Worm (Caenorhabditis elegans) whole organism, early embryonic: ENCODE data around the gene try-8.

Experiments
- B0310.2 ChIP-seq: sonication (generic microtip); optimal IDR thresholded peaks from 2 replicates; lab custom pipeline; 2016; ENCODE audit warnings: mild to moderate bottlenecking, missing genetic modification characterization, missing compliant biosample characterization
- F13C5.2 ChIP-seq: sonication (generic microtip); optimal IDR thresholded peaks from 2 replicates; lab custom pipeline; 2017; ENCODE audit warnings: mild to moderate bottlenecking, missing genetic modification characterization, inconsistent platforms, missing compliant biosample characterization
- aly-1 ChIP-seq: sonication (generic microtip); optimal IDR thresholded peaks from 2 replicates; lab custom pipeline; 2016; ENCODE audit warnings: missing genetic modification characterization, missing compliant biosample characterization
- ama-1 ChIP-seq: fragments of 150-350 bp; optimal IDR thresholded peaks from 2 replicates; lab custom pipeline; 2014
- ceh-13 ChIP-seq: fragments of 200-800 bp; sonication (Bioruptor generic); optimal IDR thresholded peaks from 2 replicates; lab custom pipeline; 2018; ENCODE audit warnings: mild to moderate bottlenecking, missing genetic modification characterization, missing compliant biosample characterization
- ceh-36 ChIP-seq: sonication (generic microtip); optimal IDR thresholded peaks from 2 replicates; lab custom pipeline; 2016; ENCODE audit warnings: missing genetic modification characterization, inconsistent platforms, missing compliant biosample characterization
- ets-7 ChIP-seq: sonication (generic microtip); optimal IDR thresholded peaks from 2 replicates; lab custom pipeline; 2016; ENCODE audit warnings: missing genotype, missing genetic modification characterization, missing compliant biosample characterization
- flt-1 ChIP-seq: fragments of 200-800 bp; sonication (Bioruptor generic); IDR thresholded peaks from 2 replicates; pipeline ENCODE4 v1.3.6; 2022; ENCODE audit warnings: missing genetic modification characterization, missing compliant biosample characterization
- hmbx-1 ChIP-seq: sonication (generic microtip); optimal IDR thresholded peaks from 2 replicates; lab custom pipeline; 2016; ENCODE audit warnings: mild to moderate bottlenecking, missing genetic modification characterization, missing compliant biosample characterization
- hmg-4 ChIP-seq: fragments of 200-800 bp; sonication (Bioruptor generic); optimal IDR thresholded peaks from 2 replicates; lab custom pipeline; 2018; ENCODE audit warnings: mild to moderate bottlenecking, missing genetic modification characterization, missing compliant biosample characterization
- hnd-1 ChIP-seq: sonication (generic microtip); optimal IDR thresholded peaks from 2 replicates; lab custom pipeline; 2016; ENCODE audit warnings: missing genetic modification characterization, missing compliant biosample characterization
- pes-1 ChIP-seq: fragments of 200-800 bp; sonication (Bioruptor generic); IDR thresholded peaks from 2 replicates; pipeline ENCODE4 v1.3.6; 2022; ENCODE audit warnings: missing genetic modification reagents, missing genetic modification characterization, missing compliant biosample characterization
- scrt-1 ChIP-seq: fragments of 200-800 bp; sonication (Bioruptor generic); IDR thresholded peaks from 2 replicates; pipeline ENCODE4 v1.3.6; 2022; ENCODE audit warnings: missing genetic modification characterization, missing compliant biosample characterization
- sea-1 ChIP-seq: fragments of 200-800 bp; sonication (Bioruptor generic); conservative IDR thresholded peaks from 2 replicates; pipeline ENCODE4 v1.3.6; 2022; ENCODE audit warnings: missing genetic modification characterization, missing compliant biosample characterization
- tbx-11 ChIP-seq: fragments of 200-800 bp; sonication (Bioruptor generic); IDR thresholded peaks from 2 replicates; pipeline ENCODE4 v1.3.6; 2022; ENCODE audit warnings: missing genetic modification characterization, missing compliant biosample characterization
- tbx-37 ChIP-seq: fragments of 200-800 bp; sonication (Bioruptor generic); conservative IDR thresholded peaks from 2 replicates; pipeline ENCODE4 v1.3.6; 2022; ENCODE audit warnings: missing genetic modification reagents, missing genetic modification characterization, missing compliant biosample characterization
- tra-4 ChIP-seq: sonication (generic microtip); optimal IDR thresholded peaks from 2 replicates; lab custom pipeline; 2017; ENCODE audit warnings: missing genetic modification characterization, missing compliant biosample characterization

try-8 gene

ce11 chrV:7454236-7454635 is at the start of gene try-8:
TSS of gene try-8 (minus strand) at chrV:7454336.
- no peak for TF ChIP-seq sea-1 (GFP tag; lab: Robert Waterston, UW)
- no peak for TF ChIP-seq scrt-1 (GFP tag; lab: Robert Waterston, UW)
- TF ChIP-seq aly-1: no peak
- TF ChIP-seq ama-1 (lab: Kevin White, UChicago): no peak
- TF ChIP-seq ets-7 (tag; lab: Kevin White, UChicago): no peak
- TF ChIP-seq F13C5.2 (tag; lab: Kevin White, UChicago): no peak
- no peak for TF ChIP-seq hmbx-1 (tag; lab: Kevin White, UChicago)
- TF ChIP-seq tbx-37 (GFP tag; lab: Robert Waterston, UW): no peak

DNA sequence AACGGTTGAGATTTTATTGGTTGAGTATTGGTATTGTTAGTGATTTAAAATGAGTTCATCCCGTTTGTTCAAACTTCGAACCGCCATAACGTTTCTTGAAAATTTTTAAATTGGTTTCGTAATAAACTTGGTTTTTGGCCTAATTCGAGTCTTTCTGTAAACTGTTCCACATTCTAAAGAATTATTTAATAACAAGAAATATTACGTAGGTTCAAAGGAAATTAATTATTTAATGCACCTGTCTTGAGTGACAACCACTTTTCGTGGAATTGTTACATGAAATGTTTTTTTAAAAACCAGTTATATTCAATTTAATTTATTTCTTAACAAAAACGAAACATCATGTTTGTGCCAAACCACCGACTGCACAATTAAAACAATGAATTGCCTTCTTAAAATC is 47.1 kb upstream of the try-8 start:
- TF ChIP-seq ceh-36: no peak
- no peak for TF ChIP-seq ceh-13
- TF ChIP-seq ama-1 (lab: Kevin White, UChicago): no peak
- TF ChIP-seq ets-7 (tag; lab: Kevin White, UChicago): no peak
- TF ChIP-seq sea-1 (GFP tag; lab: Robert Waterston, UW): no peak
- no peak for TF ChIP-seq tbx-37 (GFP tag; lab: Robert Waterston, UW)
- TF ChIP-seq pes-1 (GFP tag; lab: Robert Waterston, UW): no peak
- no peak for TF ChIP-seq B0310.2 (tag; lab: Kevin White, UChicago)
- no peak for TF ChIP-seq flt-1
- TF ChIP-seq aly-1: no peak
- no peak for TF ChIP-seq hnd-1 (tag; lab: Kevin White, UChicago)

DNA sequence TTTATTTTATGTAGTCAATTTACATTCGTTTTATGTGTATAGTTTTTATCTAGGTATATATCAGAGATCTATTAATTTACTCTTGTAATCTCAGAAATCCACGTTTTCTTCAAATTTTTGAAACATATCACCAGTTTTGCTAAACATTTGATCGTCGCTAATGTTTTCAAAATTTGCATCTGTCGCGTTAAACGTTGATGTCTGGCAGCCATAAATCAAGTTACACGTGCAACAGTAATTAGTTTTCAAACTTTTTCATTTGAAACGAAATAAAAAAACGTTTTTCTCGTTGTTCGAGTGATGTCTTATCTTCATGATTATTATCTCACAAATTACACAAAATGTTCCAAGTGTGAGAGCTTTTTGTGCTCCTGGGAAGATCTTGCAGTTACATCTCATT is 43.3 kb upstream of the try-8 start, which contains the start of gene srh-79:
Gene srh-79, plus strand, starts transcription at position 301 of the 400 bp plus-strand sequence.
- TF ChIP-seq tbx-11 (GFP tag; lab: Robert Waterston, UW): no peak
- no peak for TF ChIP-seq aly-1
- TF ChIP-seq ets-7 (tag; lab: Kevin White, UChicago): no peak
- TF ChIP-seq F13C5.2 (tag; lab: Kevin White, UChicago): no peak
- TF ChIP-seq ceh-36: no peak
- no peak for TF ChIP-seq hnd-1 (tag; lab: Kevin White, UChicago)
- TF ChIP-seq ceh-13: no peak
- no peak for TF ChIP-seq hmbx-1 (tag; lab: Kevin White, UChicago)
- no peak for TF ChIP-seq B0310.2 (tag; lab: Kevin White, UChicago)
- TF ChIP-seq ama-1 (lab: Kevin White, UChicago): no peak
- TF ChIP-seq flt-1: no peak
- no peak for TF ChIP-seq hmg-4 (GFP tag; lab: Kevin White, UChicago)
- TF ChIP-seq tbx-37 (GFP tag; lab: Robert Waterston, UW): no peak
- TF ChIP-seq pes-1 (GFP tag; lab: Robert Waterston, UW): no peak
- TF ChIP-seq tra-4 (tag; lab: Kevin White, UChicago): no peak
- TF ChIP-seq sea-1 (GFP tag; lab: Robert Waterston, UW): no peak
- TF ChIP-seq scrt-1 (GFP tag; lab: Robert Waterston, UW): no peak

- no peak for TF ChIP-seq hnd-1 (tag; lab: Kevin White, UChicago)
- TF ChIP-seq aly-1: no peak
- no peak for TF ChIP-seq scrt-1 (GFP tag; lab: Robert Waterston, UW)
- TF ChIP-seq B0310.2 (tag; lab: Kevin White, UChicago): no peak
- no peak for TF ChIP-seq ama-1 (lab: Kevin White, UChicago)
- no peak for TF ChIP-seq pes-1 (GFP tag; lab: Robert Waterston, UW)
- no peak for TF ChIP-seq hmbx-1 (tag; lab: Kevin White, UChicago)
These were observed 41.1 kb upstream of the try-8 start, which contains the start of gene srbc-11 for ce11 chrV:7495189-7495588. TSS of gene srbc-11 (minus strand) at chrV:7495289.

- no peak for TF ChIP-seq ceh-36
- no peak for TF ChIP-seq scrt-1 (GFP tag; lab: Robert Waterston, UW)
- TF ChIP-seq ama-1 (lab: Kevin White, UChicago): no peak
- no peak for TF ChIP-seq tra-4 (tag; lab: Kevin White, UChicago)
- no peak for TF ChIP-seq pes-1 (GFP tag; lab: Robert Waterston, UW)
- TF ChIP-seq ets-7 (tag; lab: Kevin White, UChicago): no peak
- TF ChIP-seq tbx-11 (GFP tag; lab: Robert Waterston, UW): no peak
- no peak for TF ChIP-seq aly-1
- TF ChIP-seq tbx-37 (GFP tag; lab: Robert Waterston, UW): no peak
- TF ChIP-seq sea-1 (GFP tag; lab: Robert Waterston, UW): no peak
- TF ChIP-seq F13C5.2 (tag; lab: Kevin White, UChicago): no peak
- TF ChIP-seq hnd-1 (tag; lab: Kevin White, UChicago): no peak
- no peak for TF ChIP-seq hmg-4 (GFP tag; lab: Kevin White, UChicago)
- no peak for TF ChIP-seq B0310.2 (tag; lab: Kevin White, UChicago)
- TF ChIP-seq hmbx-1 (tag; lab: Kevin White, UChicago): no peak
- no peak for TF ChIP-seq flt-1
- no peak for TF ChIP-seq ceh-13
These were observed 38.8 kb upstream of the try-8 start, which contains the start of gene srbc-10 for ce11 chrV:7492924-7493323. TSS of gene srbc-10 (minus strand) at chrV:7493024.

- TF ChIP-seq scrt-1 (GFP tag; lab: Robert Waterston, UW) (no peak), tra-4 (tag; lab: Kevin White, UChicago) (no peak), hmbx-1 (tag; lab: Kevin White, UChicago) (no peak), hmg-4 (GFP tag; lab: Kevin White, UChicago) (no peak), ama-1 (lab: Kevin White, UChicago) (no peak), tbx-37 (GFP tag; lab: Robert Waterston, UW) (no peak), sea-1 (GFP tag; lab: Robert Waterston, UW) (no peak), pes-1 (GFP tag; lab: Robert Waterston, UW) (no peak), ceh-36 (no peak)
These were observed 36.2 kb upstream of the try-8 start, which contains the start of gene srbc-9 for ce11 chrV:7490340-7490739. TSS of gene srbc-9 (minus strand) at chrV:7490440.

DNA sequence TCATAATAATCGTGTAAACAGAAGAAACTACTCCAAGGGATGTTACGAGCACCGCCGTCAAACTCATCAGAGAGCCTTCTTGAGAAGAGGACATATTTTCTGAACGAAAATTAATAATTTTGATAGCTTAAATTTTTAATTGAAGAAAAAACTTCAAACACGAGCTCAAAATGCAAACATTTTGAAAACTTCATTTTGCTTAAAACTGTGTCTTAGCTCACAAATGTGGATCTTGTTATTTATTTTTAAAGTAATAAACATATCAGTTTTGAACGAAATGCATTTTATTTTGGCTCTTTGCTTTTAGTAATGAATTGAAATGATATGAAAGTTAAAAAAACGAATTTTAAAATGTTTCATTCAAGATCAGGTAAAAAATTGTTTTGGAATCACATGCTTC is 33.4 kb upstream of the try-8 start, which contains the start of gene srbc-7:
Gene srbc-7, minus strand, starts transcription at position 101 of the 400 bp plus-strand sequence.
- no peak for TF ChIP-seq hnd-1 (tag; lab: Kevin White, UChicago)
- TF ChIP-seq tbx-37 (GFP tag; lab: Robert Waterston, UW): no peak
- no peak for TF ChIP-seq pes-1 (GFP tag; lab: Robert Waterston, UW)
- no peak for TF ChIP-seq hmg-4 (GFP tag; lab: Kevin White, UChicago)
- no peak for TF ChIP-seq sea-1 (GFP tag; lab: Robert Waterston, UW)
- no peak for TF ChIP-seq tra-4 (tag; lab: Kevin White, UChicago)
- no peak for TF ChIP-seq ama-1 (lab: Kevin White, UChicago)
- TF ChIP-seq aly-1: no peak
- no peak for TF ChIP-seq scrt-1 (GFP tag; lab: Robert Waterston, UW)
- TF ChIP-seq ceh-13: no peak
- no peak for TF ChIP-seq ets-7 (tag; lab: Kevin White, UChicago)
- no peak for TF ChIP-seq hmbx-1 (tag; lab: Kevin White, UChicago)
- no peak for TF ChIP-seq F13C5.2 (tag; lab: Kevin White, UChicago)
- TF ChIP-seq tbx-11 (GFP tag; lab: Robert Waterston, UW): no peak
- TF ChIP-seq B0310.2 (tag; lab: Kevin White, UChicago): no peak
- TF ChIP-seq ceh-36: no peak
